Worm (Caenorhabditis elegans): ENCODE measurements around the gene trpp-12.
A peak's percentile ranks its signal among the peaks of the same experiment; 100 is the strongest.

The trpp-12 gene

ce11 chrX:2385453-2385852 is 24.0 kb upstream of the trpp-12 start, which contains the start of gene F47G3.1:
Gene F47G3.1 (plus strand): TSS chrX:2385753.
- no peak for TF ChIP-seq ceh-31 (tag; optimal IDR thresholded peaks at IDR 0.05)
- no peak for TF ChIP-seq dve-1 (tag; optimal IDR thresholded peaks at IDR 0.05)
- TF ChIP-seq ttx-3 (tag; optimal IDR thresholded peaks at IDR 0.05): no peak
- TF ChIP-seq pag-3 (tag; optimal IDR thresholded peaks at IDR 0.05; ENCODE audit: borderline replicate concordance): no peak
- no peak for TF ChIP-seq sdc-2 (tag; optimal IDR thresholded peaks at IDR 0.05)
- no peak for TF ChIP-seq ceh-30 (tag; optimal IDR thresholded peaks at IDR 0.05)
- TF ChIP-seq pqm-1 (tag; optimal IDR thresholded peaks at IDR 0.05): no peak
- no peak for TF ChIP-seq unc-86 (tag; optimal IDR thresholded peaks at IDR 0.05)
- no peak for TF ChIP-seq sox-4 (tag; optimal IDR thresholded peaks at IDR 0.05)
- TF ChIP-seq F13H6.1 (tag; optimal IDR thresholded peaks at IDR 0.05): no peak
- TF ChIP-seq lin-11 (tag; optimal IDR thresholded peaks at IDR 0.05): no peak
- no peak for TF ChIP-seq hlh-30 (tag; optimal IDR thresholded peaks at IDR 0.05; ENCODE audit: insufficient read depth)
- no peak for TF ChIP-seq fkh-6 (tag; optimal IDR thresholded peaks at IDR 0.05)
- no peak for TF ChIP-seq gmeb-2 (tag; optimal IDR thresholded peaks at IDR 0.05)
- no peak for TF ChIP-seq dmd-4 (tag; optimal IDR thresholded peaks at IDR 0.05; ENCODE audit: borderline replicate concordance)
- no peak for TF ChIP-seq sox-2 (GFP tag; IDR thresholded peaks at IDR 0.05)
- no peak for TF ChIP-seq pax-1 (tag; optimal IDR thresholded peaks at IDR 0.05)

ce11 chrX:2386922-2387566 is 22.4 kb upstream of the trpp-12 start:
- no peak for TF ChIP-seq ceh-45 (GFP tag; IDR thresholded peaks at IDR 0.05)

- TF ChIP-seq ceh-45 (GFP tag; IDR thresholded peaks at IDR 0.05): no peak
- no peak for TF ChIP-seq eyg-1 (tag; optimal IDR thresholded peaks at IDR 0.05)
- no peak for TF ChIP-seq rnt-1 (tag; optimal IDR thresholded peaks at IDR 0.05)
These were observed 14.5 kb upstream of the trpp-12 start, which contains the start of gene C43H6.6 for ce11 chrX:2394983-2395382. Gene C43H6.6 (plus strand): TSS chrX:2395283.

ce11 chrX:2401883-2402282 is 7.6 kb upstream of the trpp-12 start, which contains the start of gene dhhc-9:
Gene dhhc-9 (minus strand): TSS chrX:2402036.
- TF ChIP-seq ceh-2 (tag; optimal IDR thresholded peaks at IDR 0.05) (no peak), unc-42 (tag; optimal IDR thresholded peaks at IDR 0.05) (peak; percentile 40), ztf-16 (tag; optimal IDR thresholded peaks at IDR 0.05) (no peak), nfya-1 (tag; optimal IDR thresholded peaks at IDR 0.05) (peak; percentile 85), C08G9.2 (tag; optimal IDR thresholded peaks at IDR 0.05) (no peak), tbx-2 (tag; optimal IDR thresholded peaks at IDR 0.05) (no peak), sdc-2 (tag; optimal IDR thresholded peaks at IDR 0.05) (peak; percentile 33), pros-1 (tag; optimal IDR thresholded peaks at IDR 0.05) (no peak), ceh-34 (tag; optimal IDR thresholded peaks at IDR 0.05) (no peak), pax-1 (tag; optimal IDR thresholded peaks at IDR 0.05) (no peak), ceh-18 (tag; optimal IDR thresholded peaks at IDR 0.05) (no peak), hlh-30 (tag; optimal IDR thresholded peaks at IDR 0.05; ENCODE audit: insufficient read depth) (peak; percentile 36), unc-55 (GFP tag; optimal IDR thresholded peaks at IDR 0.05) (peak; percentile 71), ama-1 (optimal IDR thresholded peaks at IDR 0.05) (no peak), zip-5 (tag; optimal IDR thresholded peaks at IDR 0.05) (no peak), ref-2 (tag; optimal IDR thresholded peaks at IDR 0.05) (no peak), F13H6.1 (tag; optimal IDR thresholded peaks at IDR 0.05) (no peak), ceh-31 (tag; optimal IDR thresholded peaks at IDR 0.05) (peak; percentile 47)

- TF ChIP-seq hlh-13 (GFP tag; optimal IDR thresholded peaks at IDR 0.05): no peak
- no peak for TF ChIP-seq unc-86 (tag; optimal IDR thresholded peaks at IDR 0.05)
- no peak for TF ChIP-seq pag-3 (tag; optimal IDR thresholded peaks at IDR 0.05; ENCODE audit: borderline replicate concordance)
- TF ChIP-seq unc-3 (GFP tag; conservative IDR thresholded peaks at IDR 0.05): no peak
- TF ChIP-seq unc-3 (tag; optimal IDR thresholded peaks at IDR 0.05): no peak
- no peak for TF ChIP-seq pat-9 (tag; optimal IDR thresholded peaks at IDR 0.05)
- no peak for TF ChIP-seq ttx-3 (tag; optimal IDR thresholded peaks at IDR 0.05)
- TF ChIP-seq eyg-1 (tag; optimal IDR thresholded peaks at IDR 0.05): no peak
- TF ChIP-seq pros-1 (tag; optimal IDR thresholded peaks at IDR 0.05): no peak
- no peak for TF ChIP-seq ceh-24 (tag; optimal IDR thresholded peaks at IDR 0.05)
- TF ChIP-seq Y22D7AL.16 (tag; optimal IDR thresholded peaks at IDR 0.05): no peak
- TF ChIP-seq tbx-2 (tag; optimal IDR thresholded peaks at IDR 0.05): no peak
- TF ChIP-seq syd-9 (tag; optimal IDR thresholded peaks at IDR 0.05): no peak
- no peak for TF ChIP-seq odd-2 (tag; optimal IDR thresholded peaks at IDR 0.05)
- TF ChIP-seq rnt-1 (tag; optimal IDR thresholded peaks at IDR 0.05): no peak
- no peak for TF ChIP-seq ceh-14 (tag; optimal IDR thresholded peaks at IDR 0.05)
- no peak for TF ChIP-seq ceh-45 (GFP tag; IDR thresholded peaks at IDR 0.05)
- no peak for TF ChIP-seq pha-2 (tag; optimal IDR thresholded peaks at IDR 0.05)
- TF ChIP-seq dve-1 (tag; optimal IDR thresholded peaks at IDR 0.05): no peak
- no peak for TF ChIP-seq nfya-1 (tag; optimal IDR thresholded peaks at IDR 0.05)
These were observed 5.8 kb upstream of the trpp-12 start, which contains the start of gene C43H6.4 for ce11 chrX:2403724-2404123. Gene C43H6.4 (plus strand): TSS chrX:2404024.
